Worm (Caenorhabditis elegans) whole organism, early embryonic: ENCODE results near the gene acr-7.

Experiments used
- B0310.2 ChIP-seq: sonication (generic microtip); optimal IDR thresholded peaks from 2 replicates; lab custom pipeline; 2016; ENCODE audit warnings: mild to moderate bottlenecking, missing genetic modification characterization, missing compliant biosample characterization
- F13C5.2 ChIP-seq: sonication (generic microtip); optimal IDR thresholded peaks from 2 replicates; lab custom pipeline; 2017; ENCODE audit warnings: mild to moderate bottlenecking, missing genetic modification characterization, inconsistent platforms, missing compliant biosample characterization
- aly-1 ChIP-seq: sonication (generic microtip); optimal IDR thresholded peaks from 2 replicates; lab custom pipeline; 2016; ENCODE audit warnings: missing genetic modification characterization, missing compliant biosample characterization
- ama-1 ChIP-seq: fragments of 150-350 bp; optimal IDR thresholded peaks from 2 replicates; lab custom pipeline; 2014
- ceh-13 ChIP-seq: fragments of 200-800 bp; sonication (Bioruptor generic); optimal IDR thresholded peaks from 2 replicates; lab custom pipeline; 2018; ENCODE audit warnings: mild to moderate bottlenecking, missing genetic modification characterization, missing compliant biosample characterization
- ceh-36 ChIP-seq: sonication (generic microtip); optimal IDR thresholded peaks from 2 replicates; lab custom pipeline; 2016; ENCODE audit warnings: missing genetic modification characterization, inconsistent platforms, missing compliant biosample characterization
- ets-7 ChIP-seq: sonication (generic microtip); optimal IDR thresholded peaks from 2 replicates; lab custom pipeline; 2016; ENCODE audit warnings: missing genotype, missing genetic modification characterization, missing compliant biosample characterization
- flt-1 ChIP-seq: fragments of 200-800 bp; sonication (Bioruptor generic); IDR thresholded peaks from 2 replicates; pipeline ENCODE4 v1.3.6; 2022; ENCODE audit warnings: missing genetic modification characterization, missing compliant biosample characterization
- hmbx-1 ChIP-seq: sonication (generic microtip); optimal IDR thresholded peaks from 2 replicates; lab custom pipeline; 2016; ENCODE audit warnings: mild to moderate bottlenecking, missing genetic modification characterization, missing compliant biosample characterization
- hmg-4 ChIP-seq: fragments of 200-800 bp; sonication (Bioruptor generic); optimal IDR thresholded peaks from 2 replicates; lab custom pipeline; 2018; ENCODE audit warnings: mild to moderate bottlenecking, missing genetic modification characterization, missing compliant biosample characterization
- hnd-1 ChIP-seq: sonication (generic microtip); optimal IDR thresholded peaks from 2 replicates; lab custom pipeline; 2016; ENCODE audit warnings: missing genetic modification characterization, missing compliant biosample characterization
- pes-1 ChIP-seq: fragments of 200-800 bp; sonication (Bioruptor generic); IDR thresholded peaks from 2 replicates; pipeline ENCODE4 v1.3.6; 2022; ENCODE audit warnings: missing genetic modification reagents, missing genetic modification characterization, missing compliant biosample characterization
- scrt-1 ChIP-seq: fragments of 200-800 bp; sonication (Bioruptor generic); IDR thresholded peaks from 2 replicates; pipeline ENCODE4 v1.3.6; 2022; ENCODE audit warnings: missing genetic modification characterization, missing compliant biosample characterization
- sea-1 ChIP-seq: fragments of 200-800 bp; sonication (Bioruptor generic); conservative IDR thresholded peaks from 2 replicates; pipeline ENCODE4 v1.3.6; 2022; ENCODE audit warnings: missing genetic modification characterization, missing compliant biosample characterization
- tbx-11 ChIP-seq: fragments of 200-800 bp; sonication (Bioruptor generic); IDR thresholded peaks from 2 replicates; pipeline ENCODE4 v1.3.6; 2022; ENCODE audit warnings: missing genetic modification characterization, missing compliant biosample characterization
- tbx-37 ChIP-seq: fragments of 200-800 bp; sonication (Bioruptor generic); conservative IDR thresholded peaks from 2 replicates; pipeline ENCODE4 v1.3.6; 2022; ENCODE audit warnings: missing genetic modification reagents, missing genetic modification characterization, missing compliant biosample characterization
- tra-4 ChIP-seq: sonication (generic microtip); optimal IDR thresholded peaks from 2 replicates; lab custom pipeline; 2017; ENCODE audit warnings: missing genetic modification characterization, missing compliant biosample characterization

The acr-7 gene

DNA sequence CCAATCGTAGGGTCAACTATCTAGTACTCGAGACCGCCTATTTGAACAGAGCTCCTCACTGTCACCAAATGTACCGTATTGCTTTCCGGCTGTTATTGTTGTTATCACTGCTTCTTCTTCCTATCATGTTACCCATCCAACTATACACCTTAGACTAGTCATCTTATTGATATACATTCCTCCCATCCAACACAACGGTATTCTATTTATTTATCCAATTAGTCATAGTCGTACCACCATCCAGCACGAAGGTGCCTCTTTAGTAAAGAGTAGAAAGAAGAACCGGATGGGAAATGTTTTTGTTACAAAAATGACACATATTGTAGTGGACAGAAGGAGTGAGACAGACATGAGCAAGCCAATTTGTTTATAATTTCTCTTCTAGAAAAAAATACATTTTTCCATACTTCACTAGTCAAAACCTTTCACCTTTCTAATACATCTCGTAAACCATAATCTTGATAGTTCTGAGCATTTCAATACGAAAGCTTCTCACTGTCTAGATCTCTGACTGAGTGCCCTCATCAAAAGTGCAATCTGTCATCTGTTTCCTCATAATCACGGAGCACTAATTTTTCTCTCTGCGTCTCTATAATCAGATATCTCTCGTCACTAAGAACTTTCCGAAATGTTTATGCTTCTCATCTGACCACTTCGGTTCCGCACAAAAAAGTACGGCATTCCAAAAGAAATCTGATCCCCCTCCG, 39.3 kb downstream of the acr-7 start:
- TF ChIP-seq tbx-37 (GFP tag; lab: Robert Waterston, UW) (no peak), sea-1 (GFP tag; lab: Robert Waterston, UW) (no peak), flt-1 (GFP tag; lab: Robert Waterston, UW) (no peak), pes-1 (GFP tag; lab: Robert Waterston, UW) (no peak), tra-4 (tag; lab: Kevin White, UChicago) (no peak), ama-1 (no peak), ceh-36 (tag; lab: Kevin White, UChicago) (no peak), B0310.2 (tag; lab: Kevin White, UChicago) (no peak), hnd-1 (tag; lab: Kevin White, UChicago) (no peak), ceh-13 (no peak), ets-7 (tag; lab: Kevin White, UChicago) (no peak), F13C5.2 (tag; lab: Kevin White, UChicago) (no peak), scrt-1 (GFP tag; lab: Robert Waterston, UW) (no peak), tbx-11 (no peak), hmbx-1 (tag; lab: Kevin White, UChicago) (no peak), hmg-4 (GFP tag; lab: Kevin White, UChicago) (no peak), aly-1 (tag; lab: Kevin White, UChicago) (no peak)

DNA sequence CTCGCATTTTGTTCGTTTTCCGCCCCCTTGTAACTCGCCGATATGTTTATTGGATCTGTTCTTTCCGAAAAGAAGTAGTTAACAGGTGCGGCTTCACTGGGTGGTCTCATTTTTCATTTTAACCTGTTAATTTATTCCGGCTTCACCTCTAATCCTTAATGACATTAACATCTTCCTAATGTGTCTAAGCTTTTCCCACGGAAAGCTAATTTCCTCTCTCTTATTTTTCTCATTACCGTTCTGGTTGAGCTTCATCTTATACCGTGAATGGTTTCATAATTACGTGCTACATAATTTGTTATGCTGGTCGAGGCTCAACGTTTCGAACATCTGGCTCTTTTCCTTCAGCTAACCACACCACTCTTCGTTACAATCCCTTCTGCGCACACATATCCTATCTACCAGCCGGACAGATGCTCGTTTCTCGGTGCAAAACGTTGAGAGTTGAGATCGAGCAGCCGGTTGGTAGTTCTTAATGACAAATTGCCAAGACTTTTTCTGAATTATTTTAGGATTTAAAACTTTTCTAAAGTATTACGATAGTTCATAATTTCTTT, 40.2 kb downstream of the acr-7 start:
- TF ChIP-seq hmg-4 (GFP tag; lab: Kevin White, UChicago) (peak; percentile 58), tbx-37 (GFP tag; lab: Robert Waterston, UW) (no peak), tra-4 (tag; lab: Kevin White, UChicago) (peak; percentile 3), hmbx-1 (tag; lab: Kevin White, UChicago) (no peak), ceh-36 (tag; lab: Kevin White, UChicago) (peak; percentile 4)

DNA sequence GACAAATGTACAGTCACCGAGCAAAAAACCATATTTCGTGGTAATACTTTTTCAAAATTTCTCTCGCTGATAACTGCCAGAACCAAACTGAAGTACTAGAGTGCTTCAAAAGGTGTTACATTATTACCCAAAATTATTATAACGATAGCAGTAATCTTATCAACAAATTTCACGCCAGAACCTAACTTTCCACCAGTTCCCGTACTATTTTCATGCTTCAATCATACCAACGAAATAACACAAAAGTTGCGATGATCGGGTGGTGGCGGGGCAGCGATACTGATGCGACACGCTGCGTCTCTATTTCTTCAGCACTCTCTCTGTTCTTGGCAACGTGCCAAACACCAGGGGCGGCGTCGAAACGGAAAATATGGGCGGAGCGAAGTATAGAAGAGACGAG, 40.6 kb downstream of the acr-7 start:
- TF ChIP-seq hnd-1 (tag; lab: Kevin White, UChicago) (no peak), hmbx-1 (tag; lab: Kevin White, UChicago) (no peak), tbx-37 (GFP tag; lab: Robert Waterston, UW) (no peak), ama-1 (no peak), pes-1 (GFP tag; lab: Robert Waterston, UW) (no peak), hmg-4 (GFP tag; lab: Kevin White, UChicago) (no peak), tbx-11 (no peak), ceh-36 (tag; lab: Kevin White, UChicago) (no peak), ceh-13 (no peak), flt-1 (GFP tag; lab: Robert Waterston, UW) (no peak), sea-1 (GFP tag; lab: Robert Waterston, UW) (no peak), F13C5.2 (tag; lab: Kevin White, UChicago) (no peak), tra-4 (tag; lab: Kevin White, UChicago) (no peak), B0310.2 (tag; lab: Kevin White, UChicago) (no peak), aly-1 (tag; lab: Kevin White, UChicago) (no peak)

DNA sequence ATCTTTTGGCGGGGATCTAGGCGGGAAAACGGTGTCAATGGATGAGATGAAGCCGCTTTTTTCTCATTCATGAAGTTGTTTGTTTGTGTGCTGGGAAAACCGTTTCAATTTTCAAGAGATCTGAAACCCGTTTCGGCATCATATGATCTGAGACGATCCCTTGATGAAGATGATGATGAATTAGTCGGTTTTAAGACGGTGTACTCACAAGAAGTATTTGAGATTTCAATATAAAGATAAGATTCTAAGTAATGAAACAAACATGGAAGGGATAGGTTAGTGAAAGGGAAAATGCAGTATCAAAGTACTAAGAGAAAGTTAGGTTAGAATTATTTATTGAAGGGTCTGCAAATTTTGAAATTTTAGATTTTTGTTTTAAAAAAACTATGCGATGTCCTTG, 41.4 kb downstream of the acr-7 start:
- TF ChIP-seq hmbx-1 (tag; lab: Kevin White, UChicago) (no peak), ceh-36 (tag; lab: Kevin White, UChicago) (no peak), tbx-11 (no peak), scrt-1 (GFP tag; lab: Robert Waterston, UW) (no peak), flt-1 (GFP tag; lab: Robert Waterston, UW) (no peak), B0310.2 (tag; lab: Kevin White, UChicago) (no peak), hnd-1 (tag; lab: Kevin White, UChicago) (no peak), ceh-13 (no peak), hmg-4 (GFP tag; lab: Kevin White, UChicago) (no peak), sea-1 (GFP tag; lab: Robert Waterston, UW) (no peak), tbx-37 (GFP tag; lab: Robert Waterston, UW) (no peak), ets-7 (tag; lab: Kevin White, UChicago) (no peak), pes-1 (GFP tag; lab: Robert Waterston, UW) (no peak), F13C5.2 (tag; lab: Kevin White, UChicago) (no peak), ama-1 (no peak)

DNA sequence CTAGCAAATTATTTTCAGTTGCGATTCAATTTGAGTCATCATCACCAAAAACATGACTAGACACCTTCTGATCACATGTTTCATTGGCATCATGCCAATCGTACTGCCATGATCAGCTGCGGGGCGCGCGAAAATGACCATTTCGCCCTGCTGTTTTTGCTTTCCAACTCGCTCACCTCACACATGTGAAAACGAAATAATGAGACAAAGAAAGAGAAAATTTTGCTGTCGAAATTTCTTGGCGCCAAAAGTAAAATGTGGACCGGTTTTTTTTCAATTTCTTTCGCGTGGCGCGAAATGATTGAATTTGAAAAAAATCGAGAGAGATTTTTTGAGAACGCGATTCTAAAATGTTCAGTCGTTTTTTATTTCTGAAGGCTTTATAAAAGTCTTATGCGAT, 42.7 kb downstream of the acr-7 start:
- no peak for TF ChIP-seq ceh-13

DNA sequence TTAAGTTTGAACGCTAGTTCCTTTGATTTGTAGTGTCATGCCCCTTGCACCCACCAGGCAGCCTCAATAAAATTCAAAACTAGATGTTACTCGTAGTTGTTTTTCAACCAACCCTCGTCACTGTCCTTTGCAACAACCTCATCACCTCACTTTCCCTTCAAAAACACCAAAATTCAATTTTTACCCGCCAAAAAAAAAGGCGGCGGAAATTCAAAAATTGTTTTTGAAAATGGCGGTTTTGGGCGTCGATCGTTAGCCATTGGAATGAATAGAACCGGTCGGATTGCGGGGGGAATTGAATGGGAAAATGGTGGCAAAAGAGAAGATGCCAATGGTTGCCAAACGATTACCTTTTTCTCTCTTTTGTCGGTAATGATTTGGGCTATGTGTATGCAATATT, 43.5 kb downstream of the acr-7 start:
- no peak for TF ChIP-seq ceh-36 (tag; lab: Kevin White, UChicago)
- no peak for TF ChIP-seq aly-1 (tag; lab: Kevin White, UChicago)
- TF ChIP-seq F13C5.2 (tag; lab: Kevin White, UChicago), result no peak
- TF ChIP-seq tbx-37 (GFP tag; lab: Robert Waterston, UW), result no peak
- TF ChIP-seq sea-1 (GFP tag; lab: Robert Waterston, UW), result no peak
- no peak for TF ChIP-seq hnd-1 (tag; lab: Kevin White, UChicago)
- TF ChIP-seq ama-1, result no peak
- no peak for TF ChIP-seq hmbx-1 (tag; lab: Kevin White, UChicago)
- TF ChIP-seq hmg-4 (GFP tag; lab: Kevin White, UChicago), result no peak
- no peak for TF ChIP-seq scrt-1 (GFP tag; lab: Robert Waterston, UW)
- no peak for TF ChIP-seq ets-7 (tag; lab: Kevin White, UChicago)
- no peak for TF ChIP-seq flt-1 (GFP tag; lab: Robert Waterston, UW)
- no peak for TF ChIP-seq ceh-13
- no peak for TF ChIP-seq B0310.2 (tag; lab: Kevin White, UChicago)
- no peak for TF ChIP-seq tra-4 (tag; lab: Kevin White, UChicago)
- TF ChIP-seq pes-1 (GFP tag; lab: Robert Waterston, UW), result no peak
- TF ChIP-seq tbx-11, result no peak

DNA sequence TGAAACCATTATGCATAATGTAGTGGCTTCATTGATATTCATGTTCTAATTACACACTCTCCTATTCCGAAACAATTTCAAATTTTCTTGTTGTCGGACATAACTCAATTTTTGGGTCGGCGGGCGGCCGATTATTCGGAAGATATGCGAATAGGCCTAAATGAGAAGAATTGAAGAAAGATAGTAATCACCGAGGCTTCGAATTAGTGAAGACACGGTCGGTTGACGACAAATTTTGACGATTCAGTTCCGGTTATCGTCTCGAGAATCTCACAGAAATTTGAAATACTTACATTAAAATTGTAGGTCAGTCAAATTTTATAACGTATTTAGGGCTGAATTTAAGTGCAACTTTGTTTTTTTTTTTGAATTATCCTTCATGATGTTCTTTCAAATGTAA, 46.4 kb downstream of the acr-7 start:
- TF ChIP-seq ceh-36 (tag; lab: Kevin White, UChicago) (no peak), hmg-4 (GFP tag; lab: Kevin White, UChicago) (no peak), hmbx-1 (tag; lab: Kevin White, UChicago) (no peak)
